Worm (Caenorhabditis elegans) whole organism, L1 larva: ENCODE measurements around the gene lin-56.

Experiments used
- C34B4.2 ChIP-seq: sonication (generic microtip); optimal IDR thresholded peaks from 2 replicates; lab custom pipeline; 2017; ENCODE audit warnings: mild to moderate bottlenecking, missing genetic modification characterization, missing compliant biosample characterization
- Y116A8C.19 ChIP-seq: sonication (generic microtip); optimal IDR thresholded peaks from 2 replicates; lab custom pipeline; 2016; ENCODE audit warnings: missing compliant biosample characterization, missing genetic modification characterization, borderline replicate concordance
- aly-2 ChIP-seq: fragments of 150-350 bp; optimal IDR thresholded peaks from 2 replicates; lab custom pipeline; 2014; ENCODE audit warnings: missing biosample characterization, missing genetic modification characterization
- ceh-63 ChIP-seq: fragments of 200-800 bp; sonication (Bioruptor generic); optimal IDR thresholded peaks from 2 replicates; lab custom pipeline; 2018; ENCODE audit warnings: mild to moderate bottlenecking, missing genetic modification characterization, missing compliant biosample characterization
- ceh-82 ChIP-seq, 3 experiments: fragments of 150-350 bp in 1 of 3; sonication (generic microtip) in 2 of 3; optimal IDR thresholded peaks; 2 replicates each; lab custom pipeline; 2014 to 2017; ENCODE audit warnings: missing biosample characterization in 3 of 3, missing genetic modification characterization in 3 of 3
- ces-1 ChIP-seq: fragments of 150-350 bp; optimal IDR thresholded peaks from 2 replicates; lab custom pipeline; 2014; ENCODE audit warnings: missing biosample characterization, missing genetic modification reagents, missing genetic modification characterization
- dsc-1 ChIP-seq: sonication (generic microtip); optimal IDR thresholded peaks from 2 replicates; lab custom pipeline; 2016; ENCODE audit warnings: mild to moderate bottlenecking, missing genetic modification characterization, missing compliant biosample characterization
- efl-1 ChIP-seq, 4 experiments: fragments of 150-350 bp; optimal IDR thresholded peaks in 3 of 4; peaks in 1 of 4; 1 replicate in 1 of 4; 2 replicates in 3 of 4; lab custom pipeline; 2014; ENCODE audit warnings: missing biosample characterization in 2 of 4, missing genetic modification characterization in 2 of 4, missing genetic modification reagents in 2 of 4
- egl-27 ChIP-seq, 2 experiments: fragments of 150-350 bp in 1 of 2; sonication (generic microtip); optimal IDR thresholded peaks; 3 replicates each; lab custom pipeline; 2017 to 2018; ENCODE audit warnings: missing biosample characterization in 2 of 2, missing genetic modification characterization in 2 of 2, missing genetic modification reagents in 2 of 2
- elt-2 ChIP-seq: sonication (generic microtip); optimal IDR thresholded peaks from 2 replicates; lab custom pipeline; 2016; ENCODE audit warnings: missing genetic modification characterization, mild to moderate bottlenecking, inconsistent platforms, missing compliant biosample characterization, missing genetic modification reagents
- ets-5 ChIP-seq: fragments of 200-800 bp; sonication (Bioruptor generic); IDR thresholded peaks from 2 replicates; pipeline ENCODE4 v1.3.6; 2022; ENCODE audit warnings: missing genetic modification characterization, missing compliant biosample characterization
- fos-1 ChIP-seq: fragments of 150-350 bp; optimal IDR thresholded peaks from 2 replicates; lab custom pipeline; 2014; ENCODE audit warnings: missing biosample characterization, missing genetic modification characterization
- hlh-17 ChIP-seq: fragments of 200-800 bp; sonication (Bioruptor generic); optimal IDR thresholded peaks from 2 replicates; lab custom pipeline; 2018; ENCODE audit warnings: missing genetic modification characterization, mild to moderate bottlenecking, missing compliant biosample characterization, moderate library complexity, borderline replicate concordance
- hpl-2 ChIP-seq: fragments of 150-350 bp; optimal IDR thresholded peaks from 2 replicates; lab custom pipeline; 2014; ENCODE audit warnings: missing biosample characterization, missing genetic modification reagents, missing genetic modification characterization
- isw-1 ChIP-seq: fragments of 200-800 bp; sonication (Bioruptor generic); IDR thresholded peaks from 2 replicates; pipeline ENCODE4 v1.3.6; 2022; ENCODE audit warnings: missing genetic modification characterization, missing compliant biosample characterization
- jun-1 ChIP-seq: fragments of 150-350 bp; optimal IDR thresholded peaks from 2 replicates; lab custom pipeline; 2014; ENCODE audit warnings: missing biosample characterization, missing genetic modification reagents, missing genetic modification characterization
- lin-13 ChIP-seq: fragments of 150-350 bp; optimal IDR thresholded peaks from 2 replicates; lab custom pipeline; 2014; ENCODE audit warnings: missing biosample characterization, missing genetic modification reagents, missing genetic modification characterization
- lin-14 ChIP-seq: fragments of 200-800 bp; sonication (Bioruptor generic); optimal IDR thresholded peaks from 2 replicates; lab custom pipeline; 2018; ENCODE audit warnings: mild to moderate bottlenecking, missing genetic modification characterization, moderate library complexity, missing compliant biosample characterization
- lin-35 ChIP-seq, 2 experiments: fragments of 150-350 bp; optimal IDR thresholded peaks; 2 replicates each; lab custom pipeline; 2014; ENCODE audit warnings: missing biosample characterization in 2 of 2, missing genetic modification characterization in 2 of 2, missing genetic modification reagents in 2 of 2
- lin-39 ChIP-seq: fragments of 150-350 bp; optimal IDR thresholded peaks from 2 replicates; lab custom pipeline; 2014; ENCODE audit warnings: missing biosample characterization, missing genetic modification reagents, missing genetic modification characterization
- lsy-2 ChIP-seq, 2 experiments: fragments of 150-350 bp; optimal IDR thresholded peaks; 2 replicates each; lab custom pipeline; 2014; ENCODE audit warnings: missing biosample characterization in 2 of 2, missing genetic modification characterization in 2 of 2
- mdl-1 ChIP-seq, 2 experiments: fragments of 150-350 bp; optimal IDR thresholded peaks; 2 replicates each; lab custom pipeline; 2014 to 2017; ENCODE audit warnings: missing biosample characterization in 2 of 2, missing genetic modification characterization in 2 of 2, inconsistent platforms in 1 of 2
- mep-1 ChIP-seq: fragments of 150-350 bp; optimal IDR thresholded peaks from 2 replicates; lab custom pipeline; 2014; ENCODE audit warnings: missing biosample characterization, missing genetic modification characterization
- nhr-12 ChIP-seq: sonication (generic microtip); optimal IDR thresholded peaks from 2 replicates; lab custom pipeline; 2017; ENCODE audit warnings: missing biosample characterization, missing genetic modification characterization
- nhr-20 ChIP-seq: sonication (generic microtip); optimal IDR thresholded peaks from 2 replicates; lab custom pipeline; 2016; ENCODE audit warnings: mild to moderate bottlenecking, missing genetic modification characterization, missing compliant biosample characterization
- nhr-71 ChIP-seq: sonication (generic microtip); optimal IDR thresholded peaks from 2 replicates; lab custom pipeline; 2016; ENCODE audit warnings: mild to moderate bottlenecking, missing genetic modification characterization, moderate library complexity, missing compliant biosample characterization
- rnt-1 ChIP-seq: sonication (generic microtip); optimal IDR thresholded peaks from 2 replicates; lab custom pipeline; 2016; ENCODE audit warnings: mild to moderate bottlenecking, missing genetic modification characterization, moderate library complexity, missing compliant biosample characterization
- snu-23 ChIP-seq: sonication (generic microtip); optimal IDR thresholded peaks from 2 replicates; lab custom pipeline; 2016; ENCODE audit warnings: missing genetic modification characterization, missing compliant biosample characterization
- sptf-1 ChIP-seq: fragments of 150-350 bp; optimal IDR thresholded peaks from 2 replicates; lab custom pipeline; 2014; ENCODE audit warnings: missing biosample characterization, missing genetic modification characterization
- sup-37 ChIP-seq: fragments of 200-800 bp; sonication (Bioruptor generic); optimal IDR thresholded peaks from 2 replicates; lab custom pipeline; 2018; ENCODE audit warnings: mild to moderate bottlenecking, missing genetic modification characterization, missing compliant biosample characterization
- unc-98 ChIP-seq: fragments of 200-800 bp; sonication (Bioruptor generic); IDR thresholded peaks from 2 replicates; pipeline ENCODE4 v1.3.6; 2022; ENCODE audit warnings: missing genetic modification characterization, missing compliant biosample characterization
- vab-15 ChIP-seq: sonication (generic microtip); optimal IDR thresholded peaks from 2 replicates; lab custom pipeline; 2017; ENCODE audit warnings: missing genotype, mild to moderate bottlenecking, missing genetic modification characterization, missing compliant biosample characterization
- zag-1 ChIP-seq: fragments of 150-350 bp; optimal IDR thresholded peaks from 2 replicates; lab custom pipeline; 2014; ENCODE audit warnings: missing biosample characterization, missing genetic modification characterization
- ztf-4 ChIP-seq: fragments of 150-350 bp; optimal IDR thresholded peaks from 2 replicates; lab custom pipeline; 2014; ENCODE audit warnings: missing biosample characterization, missing genetic modification characterization

lin-56 gene

DNA sequence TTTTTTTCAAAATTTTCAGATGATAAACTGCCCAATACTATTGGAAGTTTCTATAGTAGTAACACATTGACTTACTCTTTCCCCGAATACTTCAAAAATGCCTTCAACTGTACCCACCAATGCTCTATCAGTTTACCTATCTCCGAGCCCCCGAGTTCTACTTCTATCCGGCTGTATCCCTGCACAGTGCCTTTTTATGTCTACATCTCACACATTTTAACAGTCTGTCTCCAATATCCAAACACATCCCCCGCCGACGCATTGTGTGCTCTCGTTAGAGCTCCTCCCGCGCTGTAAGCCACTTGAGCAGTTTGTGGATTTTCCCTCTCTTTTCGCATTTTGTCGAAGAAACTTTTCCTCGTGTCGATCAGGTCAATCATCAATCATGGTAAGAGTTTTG lies 16.7 kb downstream of the lin-56 start, which contains the start of gene tnc-2:
Gene tnc-2, plus strand, starts transcription at position 301 of the 400 bp plus-strand sequence.
- TF ChIP-seq efl-1 (optimal IDR thresholded peaks at IDR 0.05; lab: Kevin White, UChicago) (no peak), efl-1 (GFP tag; optimal IDR thresholded peaks at IDR 0.05 in 1 of 2; lab: Kevin White, UChicago) (peak in 1 of 2 experiments; percentile 51), ces-1 (GFP tag; lab: Kevin White, UChicago) (no peak)

DNA sequence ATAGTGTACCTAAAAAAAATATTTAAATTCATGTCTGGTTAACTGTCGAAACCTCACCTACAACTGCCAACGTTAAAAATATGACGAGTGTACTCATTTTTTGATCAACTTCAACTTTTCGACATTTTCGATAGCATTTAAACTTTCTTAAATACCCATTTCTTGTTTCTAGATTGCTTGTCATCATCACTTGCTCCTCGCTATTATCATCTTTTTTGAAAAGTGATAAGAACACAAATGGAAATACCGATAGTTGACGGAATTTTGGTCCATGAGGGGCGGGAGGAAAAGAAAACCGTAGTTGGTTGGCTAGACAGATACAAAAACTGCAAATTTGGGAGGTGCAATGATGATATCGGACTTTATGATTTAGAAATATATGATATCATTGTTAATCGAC lies 20.4 kb downstream of the lin-56 start, which contains the start of gene clec-143:
Gene clec-143, minus strand, starts transcription at position 139 of the 400 bp plus-strand sequence.
- TF ChIP-seq isw-1 (GFP tag; lab: Robert Waterston, UW) (no peak), elt-2 (tag; lab: Kevin White, UChicago) (peak; percentile 57)
- TF ChIP-seq, all 84 proteins: peak for 1

DNA sequence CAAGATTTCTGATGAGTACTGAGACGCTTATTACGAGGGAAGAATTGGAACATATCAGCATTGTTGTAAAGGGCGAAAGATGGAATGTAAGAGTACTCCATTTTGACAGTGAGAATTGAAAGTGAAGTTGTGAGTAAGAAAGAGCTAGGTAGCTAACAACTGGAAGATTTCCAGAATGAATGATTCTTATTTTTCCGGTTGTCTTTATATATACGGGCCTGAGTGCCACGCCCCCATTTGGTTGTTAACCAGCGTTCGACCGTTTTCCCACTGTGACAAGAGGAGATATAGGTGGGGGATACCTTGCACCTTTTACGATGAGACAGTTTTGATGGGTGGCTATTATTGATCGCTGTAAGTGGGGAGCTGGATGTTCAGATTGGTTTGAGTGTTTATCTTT lies 21.4 kb downstream of the lin-56 start, which contains the start of gene ZK666.1:
Gene ZK666.1, minus strand, starts transcription at position 101 of the 400 bp plus-strand sequence.
- TF ChIP-seq unc-98 (GFP tag; lab: Robert Waterston, UW), result no peak
- TF ChIP-seq ztf-4 (tag; lab: Kevin White, UChicago), result no peak
- no peak for TF ChIP-seq hpl-2 (GFP tag; lab: Kevin White, UChicago)
- no peak for TF ChIP-seq lin-39 (tag; lab: Kevin White, UChicago)
- TF ChIP-seq ets-5 (GFP tag; lab: Robert Waterston, UW), result no peak
- no peak for TF ChIP-seq nhr-20 (tag; lab: Kevin White, UChicago)

DNA sequence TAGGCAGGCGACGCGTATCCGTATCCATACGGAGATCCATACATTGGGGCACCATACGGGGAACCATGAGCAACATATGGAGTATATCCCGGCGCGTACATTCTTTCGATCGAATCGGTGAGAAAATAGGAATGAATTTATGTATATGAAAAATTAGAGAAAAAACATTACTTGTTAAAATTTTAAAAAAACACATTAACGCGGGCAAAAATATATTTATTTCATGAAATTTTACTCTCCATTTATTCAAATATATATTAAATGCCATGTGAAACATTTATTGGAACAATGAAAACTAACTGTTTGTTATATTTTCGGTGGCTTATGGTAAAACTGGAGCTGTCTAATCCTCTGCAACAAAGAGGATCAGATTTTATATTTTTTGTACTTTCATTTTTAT lies 22.0 kb downstream of the lin-56 start, which contains the start of gene ZK666.2:
Gene ZK666.2, minus strand, starts transcription at position 101 of the 400 bp plus-strand sequence.
- TF ChIP-seq jun-1 (tag; lab: Kevin White, UChicago) (no peak), ceh-82 (tag; optimal IDR thresholded peaks at IDR 0.05; lab: Kevin White, UChicago) (no peak), nhr-71 (tag; lab: Kevin White, UChicago) (no peak), Y116A8C.19 (tag; lab: Kevin White, UChicago) (no peak), mdl-1 (tag; optimal IDR thresholded peaks at IDR 0.05; lab: Kevin White, UChicago) (no peak), lin-35 (GFP tag; optimal IDR thresholded peaks at IDR 0.05; lab: Kevin White, UChicago) (no peak), elt-2 (tag; lab: Kevin White, UChicago) (no peak), nhr-12 (tag; lab: Kevin White, UChicago) (no peak), rnt-1 (tag; lab: Kevin White, UChicago) (no peak), snu-23 (no peak), ces-1 (GFP tag; lab: Kevin White, UChicago) (no peak), fos-1 (tag; lab: Kevin White, UChicago) (no peak), ceh-63 (no peak), egl-27 (tag; optimal IDR thresholded peaks at IDR 0.05; lab: Kevin White, UChicago) (no peak), hlh-17 (GFP tag; lab: Kevin White, UChicago) (no peak), vab-15 (tag; lab: Kevin White, UChicago) (no peak), aly-2 (tag; lab: Kevin White, UChicago) (no peak)
- TF ChIP-seq, all 84 proteins: peak for 0

- TF ChIP-seq nhr-71 (tag; lab: Kevin White, UChicago) (no peak), sup-37 (GFP tag; lab: Kevin White, UChicago) (no peak), efl-1 (optimal IDR thresholded peaks at IDR 0.05; lab: Kevin White, UChicago) (no peak), efl-1 (GFP tag; optimal IDR thresholded peaks at IDR 0.05 in 1 of 2; lab: Kevin White, UChicago) (peak in 1 of 2 experiments; percentile 47), C34B4.2 (tag; lab: Kevin White, UChicago) (no peak)
Measured at ce11 chrII:10476039-10476438, 26.2 kb downstream of the lin-56 start, which contains the start of gene clec-58. Gene clec-58 (minus strand): TSS chrII:10476139.

- TF ChIP-seq mep-1 (tag; lab: Kevin White, UChicago) (no peak), ceh-82 (tag; optimal IDR thresholded peaks at IDR 0.05; lab: Kevin White, UChicago) (no peak), lin-14 (GFP tag; lab: Kevin White, UChicago) (no peak), sptf-1 (tag; lab: Kevin White, UChicago) (no peak), lsy-2 (tag; optimal IDR thresholded peaks at IDR 0.05; lab: Kevin White, UChicago) (no peak), fos-1 (tag; lab: Kevin White, UChicago) (no peak), jun-1 (tag; lab: Kevin White, UChicago) (no peak), dsc-1 (tag; lab: Kevin White, UChicago) (no peak), zag-1 (tag; lab: Kevin White, UChicago) (no peak), unc-98 (GFP tag; lab: Robert Waterston, UW) (no peak), lin-13 (GFP tag; lab: Kevin White, UChicago) (no peak)
- TF ChIP-seq, all 84 proteins: peak for 0
Measured at ce11 chrII:10476959-10477358, 27.2 kb downstream of the lin-56 start, which contains the start of gene ZK666.4. Gene ZK666.4 (plus strand): TSS chrII:10477259.
